Worm (Caenorhabditis elegans) whole organism, late embryonic: Measurements from ENCODE around the gene tmem-131.

Source experiments
- dmd-4 ChIP-seq: sonication (generic microtip); optimal IDR thresholded peaks from 2 replicates; lab custom pipeline; 2016; ENCODE audit warnings: borderline replicate concordance, missing genetic modification characterization, missing compliant biosample characterization
- fkh-10 ChIP-seq: fragments of 150-350 bp; optimal IDR thresholded peaks from 2 replicates; lab custom pipeline; 2014; ENCODE audit warnings: missing biosample characterization, missing genetic modification reagents, missing genetic modification characterization
- hlh-6 ChIP-seq: sonication (generic microtip); optimal IDR thresholded peaks from 2 replicates; lab custom pipeline; 2016; ENCODE audit warnings: missing genotype, missing genetic modification characterization, missing compliant biosample characterization
- nhr-11 ChIP-seq: fragments of 150-350 bp; optimal IDR thresholded peaks from 2 replicates; lab custom pipeline; 2014; ENCODE audit warnings: missing biosample characterization, missing genetic modification characterization
- pha-2 ChIP-seq: sonication (generic microtip); optimal IDR thresholded peaks from 2 replicates; lab custom pipeline; 2017; ENCODE audit warnings: mild to moderate bottlenecking, missing genetic modification characterization, missing compliant biosample characterization

- TF ChIP-seq dmd-4 (no peak), pha-2 (tag; lab: Kevin White, UChicago) (no peak), fkh-10 (GFP tag; lab: Kevin White, UChicago) (no peak), hlh-6 (no peak), nhr-11 (tag; lab: Kevin White, UChicago) (no peak)
Observed at ce11 chrIII:4962886-4963285, 35.1 kb downstream of the tmem-131 start, which contains the start of gene C27F2.9.
